In genomic region chr3R:10747650-10748049, dm6 we compare ENCODE assay signal across 1 fruit fly cellular context.
A peak's percentile ranks its signal among the peaks of the same experiment; 100 is the strongest.
TF ChIP-seq lines count a peak whose summit lies in the region.

No protein-coding gene starts in this region.

TF ChIP-seq in whole organism, embryonic, 481 proteins besides CTCF, POLR2A, EP300 and RAD21 (continued from another document):
- TF ChIP-seq Doc3 (GFP tag; IDR thresholded peaks at IDR 0.05; lab: Robert Waterston, UW; ENCODE audit: partially characterized antibody), result no peak
- no peak for TF ChIP-seq Blimp-1 (GFP tag; optimal IDR thresholded peaks at IDR 0.05; lab: Kevin White, UChicago)
- no peak for TF ChIP-seq hbn (GFP tag; IDR thresholded peaks at IDR 0.05; lab: Robert Waterston, UW; ENCODE audit: partially characterized antibody)
- TF ChIP-seq Hr51 (GFP tag; optimal IDR thresholded peaks at IDR 0.05; lab: Kevin White, UChicago), result no peak
- 0 out of 2 replicates have a peak, but pooled peaks have one; percentile 28 for TF ChIP-seq CG11247 (GFP tag; IDR thresholded peaks at IDR 0.05; lab: Robert Waterston, UW)
- peak; percentile 8 for TF ChIP-seq Hmr (GFP tag; optimal IDR thresholded peaks at IDR 0.05; lab: Kevin White, UChicago)
- TF ChIP-seq lmd (GFP tag; IDR thresholded peaks at IDR 0.05; lab: Robert Waterston, UW), result peak; percentile 25; the same call in 1 of the 2 replicates
- TF ChIP-seq Oaz (GFP tag; IDR thresholded peaks at IDR 0.05; lab: Robert Waterston, UW), result no peak
- no peak for TF ChIP-seq maf-S (GFP tag; optimal IDR thresholded peaks at IDR 0.05; lab: Kevin White, UChicago)
- no peak for TF ChIP-seq CG10959 (GFP tag; IDR thresholded peaks at IDR 0.05; lab: Robert Waterston, UW)
- no peak for TF ChIP-seq CHES-1-like (GFP tag; optimal IDR thresholded peaks at IDR 0.05; lab: Kevin White, UChicago)
- TF ChIP-seq Mrtf (GFP tag; IDR thresholded peaks at IDR 0.05; lab: Robert Waterston, UW), result 0 out of 3 replicates have a peak, but pooled peaks have one; percentile 12
- no peak for TF ChIP-seq fu2 (GFP tag; optimal IDR thresholded peaks at IDR 0.05; lab: Kevin White, UChicago)
- TF ChIP-seq ara (GFP tag; IDR thresholded peaks at IDR 0.05; lab: Robert Waterston, UW), result no peak
- TF ChIP-seq Ptx1 (GFP tag; IDR thresholded peaks at IDR 0.05; lab: Robert Waterston, UW), result peak; percentile 9; the same call in 1 of the 2 replicates
- peak; percentile 3 for TF ChIP-seq Xbp1 (GFP tag; optimal IDR thresholded peaks at IDR 0.05; lab: Kevin White, UChicago)
- TF ChIP-seq wor (GFP tag; IDR thresholded peaks at IDR 0.05; lab: Robert Waterston, UW), result no peak
- no peak for TF ChIP-seq Max (GFP tag; optimal IDR thresholded peaks at IDR 0.05; lab: Kevin White, UChicago)
- TF ChIP-seq Rfx (GFP tag; IDR thresholded peaks at IDR 0.05; lab: Robert Waterston, UW), result peak; percentile 60
- no peak for TF ChIP-seq pho (GFP tag; optimal IDR thresholded peaks at IDR 0.05; lab: Kevin White, UChicago)
- no peak for TF ChIP-seq CG10267 (tag; optimal IDR thresholded peaks at IDR 0.05; lab: Kevin White, UChicago)
- TF ChIP-seq NFAT (GFP tag; IDR thresholded peaks at IDR 0.05; lab: Robert Waterston, UW), result no peak
- TF ChIP-seq mam (GFP tag; optimal IDR thresholded peaks at IDR 0.05; lab: Kevin White, UChicago), result peak; percentile 19
- TF ChIP-seq CG3163 (GFP tag; optimal IDR thresholded peaks at IDR 0.05; lab: Kevin White, UChicago), result no peak
- TF ChIP-seq CG18599 (GFP tag; optimal IDR thresholded peaks at IDR 0.05; lab: Kevin White, UChicago), result peak; percentile 48
- no peak for TF ChIP-seq Spps (tag; optimal IDR thresholded peaks at IDR 0.05; lab: Kevin White, UChicago)
- peak; percentile 36 for TF ChIP-seq Fer3 (tag; optimal IDR thresholded peaks at IDR 0.05; lab: Kevin White, UChicago)
- no peak for TF ChIP-seq zen2 (GFP tag; IDR thresholded peaks at IDR 0.05; lab: Robert Waterston, UW; ENCODE audit: partially characterized antibody)
- no peak for TF ChIP-seq pan (optimal IDR thresholded peaks at IDR 0.05; lab: Kevin White, UChicago)
- peak in 1 of 2 experiments; percentile 10 for TF ChIP-seq pan (GFP tag; optimal IDR thresholded peaks at IDR 0.05 in 1 of 2, IDR thresholded peaks at IDR 0.05 in 1 of 2)
- TF ChIP-seq Meics (GFP tag; optimal IDR thresholded peaks at IDR 0.05; lab: Kevin White, UChicago), result peak; percentile 23
- no peak for TF ChIP-seq wdn (GFP tag; IDR thresholded peaks at IDR 0.05; lab: Robert Waterston, UW)
- 0 out of 2 replicates have a peak, but pooled peaks have one; percentile 14 for TF ChIP-seq CG32767 (GFP tag; IDR thresholded peaks at IDR 0.05; lab: Robert Waterston, UW)
- no peak for TF ChIP-seq prd (optimal IDR thresholded peaks at IDR 0.05; lab: Kevin White, UChicago)
- 0 out of 3 replicates have a peak, but pooled peaks have one; percentile 11 for TF ChIP-seq prd (GFP tag; IDR thresholded peaks at IDR 0.05; lab: Robert Waterston, UW)
- peak; percentile 45 for TF ChIP-seq CG2120 (GFP tag; optimal IDR thresholded peaks at IDR 0.05; lab: Kevin White, UChicago)
- no peak for TF ChIP-seq exex (tag; optimal IDR thresholded peaks at IDR 0.05; lab: Kevin White, UChicago)
- TF ChIP-seq dysf (GFP tag; IDR thresholded peaks at IDR 0.05; lab: Robert Waterston, UW), result 0 out of 3 replicates have a peak, but pooled peaks have one; percentile 35
- no peak for TF ChIP-seq amos (GFP tag; IDR thresholded peaks at IDR 0.05; lab: Robert Waterston, UW; ENCODE audit: partially characterized antibody)
- no peak for TF ChIP-seq CG16813 (GFP tag; IDR thresholded peaks at IDR 0.05; lab: Robert Waterston, UW; ENCODE audit: partially characterized antibody)
- peak; percentile 55 for TF ChIP-seq lab (GFP tag; optimal IDR thresholded peaks at IDR 0.05; lab: Kevin White, UChicago)
- no peak for TF ChIP-seq CG14441 (GFP tag; IDR thresholded peaks at IDR 0.05; lab: Robert Waterston, UW)
- TF ChIP-seq CG4854 (GFP tag; optimal IDR thresholded peaks at IDR 0.05; lab: Kevin White, UChicago), result no peak
- TF ChIP-seq CG9817 (tag; optimal IDR thresholded peaks at IDR 0.05; lab: Kevin White, UChicago), result no peak
